Fruit fly (Drosophila melanogaster): Measurements from ENCODE around the gene grk.

grk gene

dm6 chr2L:8414887-8415883 lies 18.2 kb downstream of the grk start, which contains the start of the genes CG13398 and Akap200:
Gene CG13398 (minus strand): TSS chr2L:8415256.
Gene Akap200 (plus strand): TSS chr2L:8415690.
- TF ChIP-seq ttk (optimal IDR thresholded peaks at IDR 0.05): no peak
- no peak for TF ChIP-seq insv (optimal IDR thresholded peaks at IDR 0.05)
- no peak for TF ChIP-seq h (optimal IDR thresholded peaks at IDR 0.05)
- TF ChIP-seq Myc (optimal IDR thresholded peaks at IDR 0.05): no peak
- no peak for TF ChIP-seq psq (optimal IDR thresholded peaks at IDR 0.05)
- TF ChIP-seq Sin3A (optimal IDR thresholded peaks at IDR 0.05): no peak

DNA sequence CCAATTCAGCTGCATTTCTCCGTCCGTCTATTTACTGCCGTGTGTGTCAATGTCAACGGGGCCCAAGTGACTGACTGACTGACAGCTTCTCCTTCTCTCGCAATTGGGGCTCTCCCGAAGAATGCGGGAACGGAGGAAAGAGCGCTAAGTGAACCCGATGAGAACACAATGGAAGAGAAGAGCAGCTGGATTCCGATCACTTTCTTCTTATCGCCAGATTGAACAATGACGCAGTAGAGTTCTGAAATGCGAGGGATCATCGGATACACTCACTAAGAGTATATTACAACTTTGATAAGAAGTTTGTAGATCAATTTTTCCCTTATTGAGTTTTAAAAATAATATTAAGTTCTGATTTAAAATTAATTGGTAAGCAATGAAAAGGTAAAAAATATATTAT lies 21.9 kb downstream of the grk start, which contains the start of gene Naglu:
Gene Naglu, minus strand, starts transcription at position 339 of the 400 bp plus-strand sequence.
- TF ChIP-seq h (optimal IDR thresholded peaks at IDR 0.05) (no peak), Myc (optimal IDR thresholded peaks at IDR 0.05) (no peak), ttk (optimal IDR thresholded peaks at IDR 0.05) (no peak), insv (optimal IDR thresholded peaks at IDR 0.05) (no peak), psq (optimal IDR thresholded peaks at IDR 0.05) (no peak), Sin3A (optimal IDR thresholded peaks at IDR 0.05) (no peak)

- TF ChIP-seq Myc (optimal IDR thresholded peaks at IDR 0.05) (no peak), psq (optimal IDR thresholded peaks at IDR 0.05) (peak; percentile 68)
Measured at dm6 chr2L:8403286-8404270, 29.8 kb downstream of the grk start, which contains the start of gene emb. Gene emb (plus strand): TSS chr2L:8403573.

- TF ChIP-seq psq (optimal IDR thresholded peaks at IDR 0.05): no peak
- TF ChIP-seq insv (optimal IDR thresholded peaks at IDR 0.05): no peak
Measured at dm6 chr2L:8402928-8403285, 30.5 kb downstream of the grk start, which contains the start of gene fy. Gene fy (minus strand): TSS chr2L:8403280.

dm6 chr2L:8399863-8400598 lies 33.4 kb downstream of the grk start, which contains the start of gene CG31898:
Gene CG31898 (plus strand): TSS chr2L:8400421.
- no peak for TF ChIP-seq Sin3A (optimal IDR thresholded peaks at IDR 0.05)
- TF ChIP-seq ttk (optimal IDR thresholded peaks at IDR 0.05): no peak
- TF ChIP-seq h (optimal IDR thresholded peaks at IDR 0.05): no peak
- no peak for TF ChIP-seq psq (optimal IDR thresholded peaks at IDR 0.05)
- no peak for TF ChIP-seq insv (optimal IDR thresholded peaks at IDR 0.05)
- TF ChIP-seq Myc (optimal IDR thresholded peaks at IDR 0.05): no peak

dm6 chr2L:8398721-8399120 lies 34.7 kb downstream of the grk start, which contains the start of gene CG13386:
Gene CG13386 (plus strand): TSS chr2L:8399021.
- no peak for TF ChIP-seq h (optimal IDR thresholded peaks at IDR 0.05)
- no peak for TF ChIP-seq psq (optimal IDR thresholded peaks at IDR 0.05)
- no peak for TF ChIP-seq Myc (optimal IDR thresholded peaks at IDR 0.05)
- no peak for TF ChIP-seq ttk (optimal IDR thresholded peaks at IDR 0.05)
- no peak for TF ChIP-seq Sin3A (optimal IDR thresholded peaks at IDR 0.05)
- TF ChIP-seq insv (optimal IDR thresholded peaks at IDR 0.05): no peak

dm6 chr2L:8395996-8396699 lies 37.2 kb downstream of the grk start, which contains the start of the genes Peritrophin-15a and CG13385:
Gene Peritrophin-15a (minus strand): TSS chr2L:8396096.
Gene CG13385 (plus strand): TSS chr2L:8396649.
- TF ChIP-seq h (optimal IDR thresholded peaks at IDR 0.05): no peak
- TF ChIP-seq ttk (optimal IDR thresholded peaks at IDR 0.05): no peak
- no peak for TF ChIP-seq Myc (optimal IDR thresholded peaks at IDR 0.05)
- TF ChIP-seq insv (optimal IDR thresholded peaks at IDR 0.05): no peak
- no peak for TF ChIP-seq Sin3A (optimal IDR thresholded peaks at IDR 0.05)
- no peak for TF ChIP-seq psq (optimal IDR thresholded peaks at IDR 0.05)

- no peak for TF ChIP-seq Sin3A (optimal IDR thresholded peaks at IDR 0.05)
- no peak for TF ChIP-seq insv (optimal IDR thresholded peaks at IDR 0.05)
- TF ChIP-seq psq (optimal IDR thresholded peaks at IDR 0.05): no peak
- no peak for TF ChIP-seq Myc (optimal IDR thresholded peaks at IDR 0.05)
Measured at dm6 chr2L:8394840-8395239, 38.6 kb downstream of the grk start, which contains the start of gene Peritrophin-15b. Gene Peritrophin-15b (minus strand): TSS chr2L:8394940.

dm6 chr2L:8394180-8394579 lies 39.2 kb downstream of the grk start, which contains the start of gene lectin-29Ca:
Gene lectin-29Ca (minus strand): TSS chr2L:8394280.
- TF ChIP-seq Sin3A (optimal IDR thresholded peaks at IDR 0.05) (no peak), psq (optimal IDR thresholded peaks at IDR 0.05) (no peak), h (optimal IDR thresholded peaks at IDR 0.05) (no peak), ttk (optimal IDR thresholded peaks at IDR 0.05) (no peak), Myc (optimal IDR thresholded peaks at IDR 0.05) (no peak), insv (optimal IDR thresholded peaks at IDR 0.05) (no peak)

DNA sequence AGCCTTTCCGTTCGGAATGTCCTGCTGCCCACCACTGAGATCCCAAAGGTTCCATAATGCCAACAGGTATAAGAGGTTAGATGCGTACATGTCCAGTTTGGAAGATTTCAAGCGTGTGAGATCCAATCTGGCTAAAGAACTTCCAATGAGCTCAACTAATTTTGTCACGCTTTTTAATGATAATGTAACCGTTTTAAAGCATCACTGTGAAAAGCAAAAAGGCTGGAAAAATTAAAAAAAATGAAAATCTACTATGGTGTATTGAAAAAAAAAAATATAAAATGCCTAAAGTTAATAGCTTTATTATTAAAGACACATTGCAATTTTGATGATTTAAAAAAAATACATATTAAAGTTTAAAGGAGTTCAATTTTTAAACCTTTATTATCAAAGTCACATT lies 40.3 kb downstream of the grk start, which contains the start of gene Acp29AB:
Gene Acp29AB, minus strand, starts transcription at position 101 of the 400 bp plus-strand sequence.
- TF ChIP-seq Sin3A (optimal IDR thresholded peaks at IDR 0.05) (no peak), ttk (optimal IDR thresholded peaks at IDR 0.05) (no peak), insv (optimal IDR thresholded peaks at IDR 0.05) (no peak), h (optimal IDR thresholded peaks at IDR 0.05) (no peak)
